Worm (Caenorhabditis elegans): ENCODE measurements around the gene hadb-1.

ce11 chrIII:8646021-8646420, 42.3 kb downstream of the hadb-1 start:
- TF ChIP-seq pes-1 (GFP tag; IDR thresholded peaks at IDR 0.05) (no peak), tbx-37 (GFP tag; conservative IDR thresholded peaks at IDR 0.05) (no peak), ama-1 (optimal IDR thresholded peaks at IDR 0.05) (no peak), ets-7 (tag; optimal IDR thresholded peaks at IDR 0.05) (no peak), aly-1 (tag; optimal IDR thresholded peaks at IDR 0.05) (no peak), tra-4 (tag; optimal IDR thresholded peaks at IDR 0.05) (no peak), flt-1 (GFP tag; IDR thresholded peaks at IDR 0.05) (no peak)
